Worm (Caenorhabditis elegans) whole organism, L4 larva: ENCODE results near the gene fbxa-66.

Experiments
- F26F4.8 ChIP-seq: fragments of 200-800 bp; sonication (Bioruptor generic); conservative IDR thresholded peaks from 2 replicates; pipeline ENCODE4 v1.3.6; 2022; ENCODE audit warnings: missing genetic modification characterization, missing compliant biosample characterization
- T20F7.1 ChIP-seq: fragments of 200-800 bp; sonication (Bioruptor generic); optimal IDR thresholded peaks from 2 replicates; lab custom pipeline; 2018; ENCODE audit warnings: mild to moderate bottlenecking, missing genetic modification characterization, missing compliant biosample characterization
- T26A8.4 ChIP-seq: fragments of 200-800 bp; sonication (Bioruptor generic); IDR thresholded peaks from 2 replicates; pipeline ENCODE4 v1.3.6; 2022; ENCODE audit warnings: missing genetic modification characterization, missing compliant biosample characterization
- ZK546.5 ChIP-seq, 2 experiments: sonication (generic microtip); optimal IDR thresholded peaks; 2 replicates each; lab custom pipeline; 2017; ENCODE audit warnings: missing biosample characterization in 2 of 2, missing genetic modification characterization in 2 of 2
- aha-1 ChIP-seq: fragments of 150-350 bp; peaks from one replicate; lab custom pipeline; 2014; ENCODE audit warnings: missing biosample characterization, missing genetic modification characterization
- attf-4 ChIP-seq: sonication (generic microtip); optimal IDR thresholded peaks from 3 replicates; lab custom pipeline; 2017; ENCODE audit warnings: missing biosample characterization, missing genetic modification characterization
- ceh-28 ChIP-seq: fragments of 150-350 bp; optimal IDR thresholded peaks from 2 replicates; lab custom pipeline; 2014; ENCODE audit warnings: missing biosample characterization, missing genetic modification reagents, missing genetic modification characterization
- ces-1 ChIP-seq: fragments of 150-350 bp; sonication (generic microtip); optimal IDR thresholded peaks from 4 replicates; lab custom pipeline; 2014; ENCODE audit warnings: missing biosample characterization, missing genetic modification reagents, missing genetic modification characterization
- daf-19 ChIP-seq: fragments of 200-800 bp; sonication (Bioruptor generic); conservative IDR thresholded peaks from 2 replicates; pipeline ENCODE4 v1.3.6; 2022; ENCODE audit warnings: missing genetic modification characterization, missing compliant biosample characterization
- dpl-1 ChIP-seq: fragments of 150-350 bp; optimal IDR thresholded peaks from 2 replicates; lab custom pipeline; 2014; ENCODE audit warnings: missing biosample characterization, missing genetic modification reagents, missing genetic modification characterization
- egl-43 ChIP-seq: fragments of 200-800 bp; sonication (Bioruptor generic); IDR thresholded peaks from 2 replicates; pipeline ENCODE4 v1.3.6; 2022; ENCODE audit warnings: missing genetic modification reagents, missing genetic modification characterization, missing compliant biosample characterization
- hlh-11 ChIP-seq: fragments of 200-800 bp; sonication (Bioruptor generic); optimal IDR thresholded peaks from 2 replicates; lab custom pipeline; 2018; ENCODE audit warnings: mild to moderate bottlenecking, missing genetic modification characterization, missing compliant biosample characterization
- hlh-30 ChIP-seq: sonication (generic microtip); optimal IDR thresholded peaks from 2 replicates; lab custom pipeline; 2017; ENCODE audit warnings: antibody characterized with exemption, mild to moderate bottlenecking, missing genetic modification characterization, missing compliant biosample characterization; ENCODE audit not compliant: insufficient read depth
- lim-7 ChIP-seq: fragments of 200-800 bp; sonication (Bioruptor generic); IDR thresholded peaks from 2 replicates; pipeline ENCODE4 v1.3.6; 2022; ENCODE audit warnings: missing genetic modification characterization, missing compliant biosample characterization
- lin-13 ChIP-seq: fragments of 150-350 bp; optimal IDR thresholded peaks from 2 replicates; lab custom pipeline; 2014; ENCODE audit warnings: missing biosample characterization, missing genetic modification reagents, missing genetic modification characterization
- lin-38 ChIP-seq: fragments of 200-800 bp; sonication (Bioruptor generic); IDR thresholded peaks from 2 replicates; pipeline ENCODE4 v1.3.6; 2022; ENCODE audit warnings: missing genetic modification reagents, missing genetic modification characterization, missing compliant biosample characterization
- lin-39 ChIP-seq: fragments of 150-350 bp; optimal IDR thresholded peaks from 2 replicates; lab custom pipeline; 2014; ENCODE audit warnings: missing biosample characterization, missing genetic modification reagents, missing genetic modification characterization
- lir-3 ChIP-seq: sonication (generic microtip); optimal IDR thresholded peaks from 2 replicates; lab custom pipeline; 2016; ENCODE audit warnings: mild to moderate bottlenecking, missing genetic modification characterization, missing compliant biosample characterization
- lsy-2 ChIP-seq, 2 experiments: fragments of 150-350 bp in 1 of 2; sonication (generic microtip) in 1 of 2; optimal IDR thresholded peaks; 2 replicates each; lab custom pipeline; 2014 to 2017; ENCODE audit warnings: missing biosample characterization in 2 of 2, missing genetic modification characterization in 2 of 2
- mxl-2 ChIP-seq: fragments of 200-800 bp; sonication (Bioruptor generic); conservative IDR thresholded peaks from 2 replicates; pipeline ENCODE4 v1.3.6; 2022; ENCODE audit warnings: missing genetic modification reagents, missing genetic modification characterization, missing compliant biosample characterization
- mxl-3 ChIP-seq: fragments of 200-800 bp; sonication (Bioruptor generic); optimal IDR thresholded peaks from 2 replicates; lab custom pipeline; 2018; ENCODE audit warnings: mild to moderate bottlenecking, missing genetic modification characterization, missing compliant biosample characterization
- nhr-237 ChIP-seq: sonication (generic microtip); optimal IDR thresholded peaks from 2 replicates; lab custom pipeline; 2017; ENCODE audit warnings: missing biosample characterization, missing genetic modification characterization
- pha-4 ChIP-seq, 2 experiments: fragments of 150-350 bp in 1 of 2; fragments of 200-800 bp in 1 of 2; sonication (Bioruptor generic) in 1 of 2; IDR thresholded peaks in 1 of 2; optimal IDR thresholded peaks in 1 of 2; 2 replicates each; pipeline versions ENCODE4 v1.3.6 to Lab custom; 2014 to 2022; ENCODE audit warnings: missing genetic modification characterization in 2 of 2, missing genetic modification reagents in 2 of 2, missing biosample characterization in 1 of 2, missing compliant biosample characterization in 1 of 2
- snpc-1.2 ChIP-seq: fragments of 200-800 bp; sonication (Bioruptor generic); IDR thresholded peaks from 2 replicates; pipeline ENCODE4 v1.3.6; 2022; ENCODE audit warnings: missing genetic modification reagents, missing genetic modification characterization, missing compliant biosample characterization
- snpc-4 ChIP-seq: fragments of 150-350 bp; optimal IDR thresholded peaks from 2 replicates; lab custom pipeline; 2014; ENCODE audit warnings: missing biosample characterization, missing genetic modification characterization
- tag-97 ChIP-seq: fragments of 200-800 bp; sonication (Bioruptor generic); IDR thresholded peaks from 2 replicates; pipeline ENCODE4 v1.3.6; 2022; ENCODE audit warnings: missing genetic modification characterization, missing compliant biosample characterization
- unc-62 ChIP-seq, 3 experiments: fragments of 150-350 bp in 1 of 3; sonication (generic microtip); optimal IDR thresholded peaks in 2 of 3; peaks in 1 of 3; 1 replicate in 1 of 3; 2 replicates in 2 of 3; lab custom pipeline; 2014 to 2017; ENCODE audit warnings: missing biosample characterization in 3 of 3, missing genetic modification characterization in 3 of 3, missing genetic modification reagents in 3 of 3, missing genotype in 1 of 3
- zfp-3 ChIP-seq: fragments of 200-800 bp; sonication (Bioruptor generic); conservative IDR thresholded peaks from 2 replicates; pipeline ENCODE4 v1.3.6; 2022; ENCODE audit warnings: missing genetic modification reagents, missing genetic modification characterization, missing compliant biosample characterization
- ztf-11 ChIP-seq: fragments of 150-350 bp; optimal IDR thresholded peaks from 2 replicates; lab custom pipeline; 2014; ENCODE audit warnings: missing biosample characterization, missing genetic modification characterization

Gene fbxa-66

DNA sequence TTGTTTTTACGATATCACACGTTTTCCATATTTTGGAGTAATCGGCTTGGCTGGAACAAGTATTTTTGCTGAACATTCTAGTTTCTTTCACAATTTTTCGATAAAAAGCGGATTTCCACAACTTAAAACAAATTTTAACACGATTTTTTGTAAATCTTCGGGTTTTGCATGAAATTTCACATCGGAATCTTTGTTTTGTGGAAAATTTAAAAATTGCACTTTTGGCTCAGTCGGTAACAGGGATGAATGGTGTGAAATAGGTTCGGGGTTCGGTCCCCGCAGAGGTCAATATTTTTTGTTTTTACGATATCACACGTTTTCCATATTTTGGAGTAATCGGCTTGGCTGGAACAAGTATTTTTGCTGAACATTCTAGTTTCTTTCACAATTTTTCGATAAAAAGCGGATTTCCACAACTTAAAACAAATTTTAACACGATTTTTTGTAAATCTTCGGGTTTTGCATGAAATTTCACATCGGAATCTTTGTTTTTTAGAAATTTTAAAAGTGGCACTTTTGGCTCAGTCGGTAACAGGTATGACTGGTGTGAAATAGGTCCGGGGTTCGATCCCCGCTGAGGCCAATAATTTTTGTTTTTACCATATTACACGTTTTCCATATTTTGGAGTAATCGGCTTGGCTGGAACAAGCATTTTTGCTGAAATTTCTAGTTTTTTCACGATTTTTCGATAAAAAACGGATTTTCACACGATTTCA, 23.5 kb downstream of the fbxa-66 start:
- 0 out of 2 replicates have a peak, but pooled peaks have one; percentile 46 for TF ChIP-seq F26F4.8 (GFP tag; lab: Robert Waterston, UW)
- peak; percentile 65 for TF ChIP-seq lin-38

DNA sequence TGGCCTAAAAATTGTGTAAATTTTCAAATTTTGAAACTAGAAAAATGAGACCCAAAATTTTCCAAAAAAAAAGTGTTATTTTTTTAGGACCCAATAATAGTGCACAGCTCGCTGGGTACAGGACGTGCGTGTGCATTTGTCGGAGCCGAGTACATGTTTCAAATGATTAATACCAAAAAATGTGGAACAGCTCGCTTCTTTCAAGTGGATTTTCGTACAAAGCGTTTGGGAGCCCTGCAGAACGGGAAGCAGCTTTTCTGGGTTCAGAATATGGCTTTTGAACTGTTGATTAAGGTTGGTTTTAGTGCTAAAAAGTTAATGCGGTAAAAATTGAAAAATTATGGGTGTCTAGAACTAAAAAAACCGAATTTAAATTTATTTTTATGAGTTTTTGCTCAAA, 25.6 kb downstream of the fbxa-66 start:
- TF ChIP-seq attf-4 = no peak
- no peak for TF ChIP-seq lin-38
- peak; percentile 96 for TF ChIP-seq aha-1 (tag; lab: Kevin White, UChicago)
- no peak for TF ChIP-seq lsy-2 (tag; optimal IDR thresholded peaks at IDR 0.05; lab: Kevin White, UChicago)

DNA sequence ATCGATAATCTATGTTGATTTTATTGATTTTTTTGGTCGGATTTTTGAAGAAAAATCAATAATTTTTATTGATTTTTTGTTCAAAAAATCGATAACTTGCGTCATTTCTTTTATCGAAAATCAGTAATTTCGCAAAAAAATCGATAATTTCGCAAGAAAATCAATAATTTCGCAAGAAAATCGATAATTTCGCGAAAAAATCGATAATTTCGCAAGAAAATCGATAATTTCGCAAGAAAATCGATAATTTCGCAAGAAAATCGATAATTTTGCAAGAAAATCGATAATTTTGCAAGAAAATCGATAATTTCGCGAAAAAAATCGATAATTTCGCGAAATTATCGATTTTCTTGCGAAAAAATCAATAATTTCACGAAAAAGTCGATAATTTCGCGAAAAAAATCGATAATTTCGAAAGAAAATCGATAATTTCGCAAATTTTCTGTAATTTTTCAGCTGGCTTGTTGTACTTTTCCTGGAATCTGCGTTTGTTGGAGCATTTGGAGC, 30.4 kb downstream of the fbxa-66 start:
- TF ChIP-seq snpc-4 (no peak), ceh-28 (tag; lab: Kevin White, UChicago) (peak; percentile 95), unc-62 (GFP tag; optimal IDR thresholded peaks at IDR 0.05 in 1 of 2; lab: Kevin White, UChicago) (peak in 1 of 2 experiments; percentile 57), unc-62 (tag; optimal IDR thresholded peaks at IDR 0.05; lab: Kevin White, UChicago) (no peak)

DNA sequence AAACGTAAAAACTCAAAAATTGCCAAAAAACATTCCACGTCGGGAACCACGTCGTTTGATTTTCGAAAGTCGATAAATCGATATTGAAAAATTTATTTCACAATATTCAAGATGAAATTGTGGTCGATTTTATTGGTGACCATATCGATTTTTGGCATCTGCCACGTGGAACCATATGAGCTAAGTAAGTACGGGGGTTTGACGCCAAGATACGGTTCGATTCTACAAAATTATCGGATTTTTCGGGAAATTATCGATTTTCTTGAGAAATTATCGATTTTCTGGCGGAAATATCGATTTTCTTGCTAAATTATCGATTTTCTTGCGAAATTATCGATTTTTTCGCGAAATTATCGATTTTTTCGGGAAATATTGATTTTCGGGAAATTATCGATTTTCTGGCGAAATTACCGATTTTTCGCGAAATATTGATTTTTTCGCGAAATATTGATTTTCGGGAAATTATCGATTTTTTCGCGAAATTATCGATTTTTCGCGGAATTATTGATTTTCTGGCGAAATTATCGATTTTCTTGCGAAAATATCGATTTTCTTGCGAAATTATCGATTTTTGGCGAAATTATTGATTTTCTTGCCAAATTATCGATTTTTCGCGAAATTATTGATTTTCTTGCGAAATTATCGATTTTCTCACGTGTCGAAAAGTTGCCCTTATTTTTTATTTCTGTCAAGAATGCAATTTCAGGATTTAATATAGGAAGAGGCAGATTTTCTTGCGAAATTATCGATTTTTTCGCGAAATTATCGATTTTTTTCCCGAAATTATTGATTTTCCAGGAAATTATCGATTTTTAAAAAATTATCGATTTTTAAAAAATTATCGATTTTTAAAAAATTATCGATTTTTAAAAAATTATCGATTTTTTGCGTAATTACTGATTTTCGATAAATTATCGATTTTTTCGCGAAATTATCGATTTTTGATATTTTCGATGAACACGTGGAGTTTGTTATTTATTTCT, 31.6 kb downstream of the fbxa-66 start, which contains the start of gene Y54F10BM.3:
Gene Y54F10BM.3 (plus strand): TSS at position 51 of the 983 bp plus-strand sequence.
- peak; percentile 97 for TF ChIP-seq ceh-28 (tag; lab: Kevin White, UChicago)
- no peak for TF ChIP-seq dpl-1

DNA sequence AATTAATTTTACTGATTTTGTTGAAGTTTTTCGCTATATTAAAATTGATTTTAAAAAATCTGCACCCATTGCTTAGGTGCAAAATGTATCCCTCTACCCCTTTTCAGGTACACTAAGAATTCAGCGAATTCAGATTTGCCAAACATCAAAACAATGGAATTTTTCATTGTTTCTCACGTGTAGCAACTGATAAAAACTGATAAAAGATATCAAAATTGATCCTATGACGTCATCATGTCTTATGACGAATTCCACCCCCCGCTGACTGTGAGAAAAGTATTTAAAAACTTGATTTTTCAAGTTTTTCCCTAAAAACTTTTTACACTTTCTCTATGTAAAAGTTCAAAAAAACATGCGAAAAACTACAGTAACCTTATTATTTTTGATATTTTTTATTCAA, 33.3 kb downstream of the fbxa-66 start, which contains the start of gene Y54F10BM.22:
Gene Y54F10BM.22 (plus strand): TSS at position 331 of the 400 bp plus-strand sequence.
- TF ChIP-seq hlh-30 (tag; lab: Kevin White, UChicago) = peak; percentile 3
- TF ChIP-seq zfp-3 (GFP tag; lab: Robert Waterston, UW) = no peak
- TF ChIP-seq lim-7 (GFP tag; lab: Robert Waterston, UW) = no peak

DNA sequence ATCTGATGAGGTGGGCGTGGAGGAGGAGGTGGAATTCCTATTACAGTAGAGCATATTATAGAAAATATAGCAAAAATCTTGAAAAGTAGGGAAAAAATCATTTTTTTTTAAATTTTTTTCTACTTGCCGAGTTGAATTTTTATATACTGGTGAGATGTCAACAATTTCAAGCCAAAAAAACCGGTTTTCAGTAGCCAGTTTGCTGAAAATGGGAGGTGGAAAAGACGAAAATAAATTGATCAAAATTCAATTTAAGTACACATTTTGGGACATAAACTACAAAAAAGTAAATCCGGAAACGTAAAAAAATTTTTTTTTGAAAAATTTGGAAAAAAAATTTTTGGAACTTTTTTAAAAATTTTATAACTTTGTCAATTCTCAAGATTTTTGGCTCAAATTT, 34.4 kb downstream of the fbxa-66 start, which contains the start of gene Y54F10BM.23:
Gene Y54F10BM.23 (minus strand): TSS at position 101 of the 400 bp plus-strand sequence.
- TF ChIP-seq ces-1 (GFP tag; lab: Kevin White, UChicago) (no peak), hlh-11 (tag; lab: Kevin White, UChicago) (no peak), pha-4 (GFP tag; IDR thresholded peaks at IDR 0.05; lab: Robert Waterston, UW) (no peak), pha-4 (tag; optimal IDR thresholded peaks at IDR 0.05; lab: Kevin White, UChicago) (no peak), T26A8.4 (no peak), lin-13 (no peak), ZK546.5 (tag; optimal IDR thresholded peaks at IDR 0.05; lab: Kevin White, UChicago) (no peak), egl-43 (no peak), mxl-2 (no peak), snpc-1.2 (no peak), snpc-4 (no peak), mxl-3 (no peak), tag-97 (no peak), lir-3 (tag; lab: Kevin White, UChicago) (no peak), lin-39 (tag; lab: Kevin White, UChicago) (no peak), T20F7.1 (GFP tag; lab: Kevin White, UChicago) (no peak), dpl-1 (no peak), nhr-237 (tag; lab: Kevin White, UChicago) (no peak), ztf-11 (no peak), daf-19 (no peak)
